Worm (Caenorhabditis elegans): ENCODE data around the gene C50B6.7.
A peak's percentile ranks its signal among the peaks of the same experiment; 100 is the strongest.

Gene C50B6.7

ce11 chrV:13317911-13318502, 6.8 kb downstream of the C50B6.7 start, which contains the start of the genes col-161 and srh-18:
Gene col-161, minus strand, starts transcription at chrV:13318011.
Gene srh-18, plus strand, starts transcription at chrV:13318452.
- no peak for TF ChIP-seq klf-2 (GFP tag; conservative IDR thresholded peaks at IDR 0.05)
- no peak for TF ChIP-seq T22C8.4 (GFP tag; IDR thresholded peaks at IDR 0.05)
- no peak for TF ChIP-seq cog-1 (tag; optimal IDR thresholded peaks at IDR 0.05)
- no peak for TF ChIP-seq flt-1 (GFP tag; IDR thresholded peaks at IDR 0.05)
- TF ChIP-seq ztf-29 (GFP tag; IDR thresholded peaks at IDR 0.05), result no peak

- TF ChIP-seq klf-2 (GFP tag; conservative IDR thresholded peaks at IDR 0.05) (0 out of 2 replicates have a peak, but pooled peaks have one; percentile 8), tab-1 (GFP tag; IDR thresholded peaks at IDR 0.05) (0 out of 2 replicates have a peak, but pooled peaks have one; percentile 31)
Observed at ce11 chrV:13317247-13317646, 7.5 kb downstream of the C50B6.7 start.

- TF ChIP-seq ztf-29 (GFP tag; IDR thresholded peaks at IDR 0.05) (no peak), T22C8.4 (GFP tag; IDR thresholded peaks at IDR 0.05) (peak; percentile 69), tab-1 (GFP tag; IDR thresholded peaks at IDR 0.05) (no peak), klf-2 (GFP tag; conservative IDR thresholded peaks at IDR 0.05) (no peak), ztf-23 (GFP tag; IDR thresholded peaks at IDR 0.05) (0 out of 2 replicates have a peak, but pooled peaks have one; percentile 62), cog-1 (tag; optimal IDR thresholded peaks at IDR 0.05) (no peak), med-1 (GFP tag; optimal IDR thresholded peaks at IDR 0.05; ENCODE audit: insufficient read depth) (no peak), ref-1 (GFP tag; conservative IDR thresholded peaks at IDR 0.05) (no peak), flt-1 (GFP tag; IDR thresholded peaks at IDR 0.05) (no peak)
Observed at ce11 chrV:13313045-13313623, 11.6 kb downstream of the C50B6.7 start, which contains the start of gene C50B6.3. Gene C50B6.3, plus strand, starts transcription at chrV:13313573.

- no peak for TF ChIP-seq T22C8.4 (GFP tag; IDR thresholded peaks at IDR 0.05)
- no peak for TF ChIP-seq flt-1 (GFP tag; IDR thresholded peaks at IDR 0.05)
- no peak for TF ChIP-seq ztf-29 (GFP tag; IDR thresholded peaks at IDR 0.05)
- no peak for TF ChIP-seq klf-2 (GFP tag; conservative IDR thresholded peaks at IDR 0.05)
- TF ChIP-seq ref-1 (GFP tag; conservative IDR thresholded peaks at IDR 0.05), result no peak
- TF ChIP-seq tab-1 (GFP tag; IDR thresholded peaks at IDR 0.05), result no peak
- TF ChIP-seq med-1 (GFP tag; optimal IDR thresholded peaks at IDR 0.05; ENCODE audit: insufficient read depth), result no peak
- no peak for TF ChIP-seq ztf-23 (GFP tag; IDR thresholded peaks at IDR 0.05)
- no peak for TF ChIP-seq cog-1 (tag; optimal IDR thresholded peaks at IDR 0.05)
Observed at ce11 chrV:13312210-13312676, 12.5 kb downstream of the C50B6.7 start, which contains the start of gene nasp-2. Gene nasp-2, minus strand, starts transcription at chrV:13312260.

- no peak for TF ChIP-seq ref-1 (GFP tag; conservative IDR thresholded peaks at IDR 0.05)
- TF ChIP-seq med-1 (GFP tag; optimal IDR thresholded peaks at IDR 0.05; ENCODE audit: insufficient read depth), result no peak
- no peak for TF ChIP-seq ztf-29 (GFP tag; IDR thresholded peaks at IDR 0.05)
- no peak for TF ChIP-seq T22C8.4 (GFP tag; IDR thresholded peaks at IDR 0.05)
- no peak for TF ChIP-seq flt-1 (GFP tag; IDR thresholded peaks at IDR 0.05)
- TF ChIP-seq cog-1 (tag; optimal IDR thresholded peaks at IDR 0.05), result no peak
- TF ChIP-seq ztf-23 (GFP tag; IDR thresholded peaks at IDR 0.05), result no peak
- no peak for TF ChIP-seq tab-1 (GFP tag; IDR thresholded peaks at IDR 0.05)
- no peak for TF ChIP-seq klf-2 (GFP tag; conservative IDR thresholded peaks at IDR 0.05)
Observed at ce11 chrV:13309806-13310205, 15.0 kb downstream of the C50B6.7 start.

ce11 chrV:13308616-13309015, 16.2 kb downstream of the C50B6.7 start, which contains the start of gene C50B6.1:
Gene C50B6.1, plus strand, starts transcription at chrV:13308916.
- TF ChIP-seq ztf-23 (GFP tag; IDR thresholded peaks at IDR 0.05), result no peak
- TF ChIP-seq cog-1 (tag; optimal IDR thresholded peaks at IDR 0.05), result no peak
- TF ChIP-seq T22C8.4 (GFP tag; IDR thresholded peaks at IDR 0.05), result no peak
- no peak for TF ChIP-seq flt-1 (GFP tag; IDR thresholded peaks at IDR 0.05)
- no peak for TF ChIP-seq ztf-29 (GFP tag; IDR thresholded peaks at IDR 0.05)
- no peak for TF ChIP-seq med-1 (GFP tag; optimal IDR thresholded peaks at IDR 0.05; ENCODE audit: insufficient read depth)
- TF ChIP-seq tab-1 (GFP tag; IDR thresholded peaks at IDR 0.05), result no peak
- TF ChIP-seq klf-2 (GFP tag; conservative IDR thresholded peaks at IDR 0.05), result no peak
- no peak for TF ChIP-seq ref-1 (GFP tag; conservative IDR thresholded peaks at IDR 0.05)

- TF ChIP-seq T22C8.4 (GFP tag; IDR thresholded peaks at IDR 0.05), result no peak
- no peak for TF ChIP-seq flt-1 (GFP tag; IDR thresholded peaks at IDR 0.05)
- no peak for TF ChIP-seq cog-1 (tag; optimal IDR thresholded peaks at IDR 0.05)
- TF ChIP-seq tab-1 (GFP tag; IDR thresholded peaks at IDR 0.05), result no peak
- TF ChIP-seq ztf-29 (GFP tag; IDR thresholded peaks at IDR 0.05), result no peak
- TF ChIP-seq med-1 (GFP tag; optimal IDR thresholded peaks at IDR 0.05; ENCODE audit: insufficient read depth), result no peak
- no peak for TF ChIP-seq klf-2 (GFP tag; conservative IDR thresholded peaks at IDR 0.05)
- TF ChIP-seq ztf-23 (GFP tag; IDR thresholded peaks at IDR 0.05), result no peak
- no peak for TF ChIP-seq ref-1 (GFP tag; conservative IDR thresholded peaks at IDR 0.05)
Observed at ce11 chrV:13304663-13305188, 20.1 kb downstream of the C50B6.7 start, which contains the start of gene C26E1.2. Gene C26E1.2, plus strand, starts transcription at chrV:13305138.

ce11 chrV:13301443-13301842, 23.3 kb downstream of the C50B6.7 start, which contains the start of gene ceh-79:
Gene ceh-79, plus strand, starts transcription at chrV:13301833.
- TF ChIP-seq ztf-23 (GFP tag; IDR thresholded peaks at IDR 0.05) (no peak), T22C8.4 (GFP tag; IDR thresholded peaks at IDR 0.05) (no peak), ztf-29 (GFP tag; IDR thresholded peaks at IDR 0.05) (no peak), cog-1 (tag; optimal IDR thresholded peaks at IDR 0.05) (no peak), ref-1 (GFP tag; conservative IDR thresholded peaks at IDR 0.05) (no peak), klf-2 (GFP tag; conservative IDR thresholded peaks at IDR 0.05) (no peak), flt-1 (GFP tag; IDR thresholded peaks at IDR 0.05) (no peak), tab-1 (GFP tag; IDR thresholded peaks at IDR 0.05) (no peak), med-1 (GFP tag; optimal IDR thresholded peaks at IDR 0.05; ENCODE audit: insufficient read depth) (no peak)

ce11 chrV:13300492-13300891, 24.3 kb downstream of the C50B6.7 start:
- TF ChIP-seq ztf-23 (GFP tag; IDR thresholded peaks at IDR 0.05) (no peak), flt-1 (GFP tag; IDR thresholded peaks at IDR 0.05) (no peak)

Measured in whole organism, midembryonic.